Worm (Caenorhabditis elegans) whole organism, early embryonic: ENCODE results near the gene F53C11.4.
A peak's percentile ranks its signal among the peaks of the same experiment; 100 is the strongest.

Source experiments
- B0310.2 ChIP-seq: sonication (generic microtip); optimal IDR thresholded peaks from 2 replicates; lab custom pipeline; 2016; ENCODE audit warnings: mild to moderate bottlenecking, missing genetic modification characterization, missing compliant biosample characterization
- F13C5.2 ChIP-seq: sonication (generic microtip); optimal IDR thresholded peaks from 2 replicates; lab custom pipeline; 2017; ENCODE audit warnings: mild to moderate bottlenecking, missing genetic modification characterization, inconsistent platforms, missing compliant biosample characterization
- aly-1 ChIP-seq: sonication (generic microtip); optimal IDR thresholded peaks from 2 replicates; lab custom pipeline; 2016; ENCODE audit warnings: missing genetic modification characterization, missing compliant biosample characterization
- ama-1 ChIP-seq: fragments of 150-350 bp; optimal IDR thresholded peaks from 2 replicates; lab custom pipeline; 2014
- ceh-13 ChIP-seq: fragments of 200-800 bp; sonication (Bioruptor generic); optimal IDR thresholded peaks from 2 replicates; lab custom pipeline; 2018; ENCODE audit warnings: mild to moderate bottlenecking, missing genetic modification characterization, missing compliant biosample characterization
- ceh-36 ChIP-seq: sonication (generic microtip); optimal IDR thresholded peaks from 2 replicates; lab custom pipeline; 2016; ENCODE audit warnings: missing genetic modification characterization, inconsistent platforms, missing compliant biosample characterization
- ets-7 ChIP-seq: sonication (generic microtip); optimal IDR thresholded peaks from 2 replicates; lab custom pipeline; 2016; ENCODE audit warnings: missing genotype, missing genetic modification characterization, missing compliant biosample characterization
- flt-1 ChIP-seq: fragments of 200-800 bp; sonication (Bioruptor generic); IDR thresholded peaks from 2 replicates; pipeline ENCODE4 v1.3.6; 2022; ENCODE audit warnings: missing genetic modification characterization, missing compliant biosample characterization
- hmbx-1 ChIP-seq: sonication (generic microtip); optimal IDR thresholded peaks from 2 replicates; lab custom pipeline; 2016; ENCODE audit warnings: mild to moderate bottlenecking, missing genetic modification characterization, missing compliant biosample characterization
- hmg-4 ChIP-seq: fragments of 200-800 bp; sonication (Bioruptor generic); optimal IDR thresholded peaks from 2 replicates; lab custom pipeline; 2018; ENCODE audit warnings: mild to moderate bottlenecking, missing genetic modification characterization, missing compliant biosample characterization
- hnd-1 ChIP-seq: sonication (generic microtip); optimal IDR thresholded peaks from 2 replicates; lab custom pipeline; 2016; ENCODE audit warnings: missing genetic modification characterization, missing compliant biosample characterization
- pes-1 ChIP-seq: fragments of 200-800 bp; sonication (Bioruptor generic); IDR thresholded peaks from 2 replicates; pipeline ENCODE4 v1.3.6; 2022; ENCODE audit warnings: missing genetic modification reagents, missing genetic modification characterization, missing compliant biosample characterization
- scrt-1 ChIP-seq: fragments of 200-800 bp; sonication (Bioruptor generic); IDR thresholded peaks from 2 replicates; pipeline ENCODE4 v1.3.6; 2022; ENCODE audit warnings: missing genetic modification characterization, missing compliant biosample characterization
- sea-1 ChIP-seq: fragments of 200-800 bp; sonication (Bioruptor generic); conservative IDR thresholded peaks from 2 replicates; pipeline ENCODE4 v1.3.6; 2022; ENCODE audit warnings: missing genetic modification characterization, missing compliant biosample characterization
- tbx-11 ChIP-seq: fragments of 200-800 bp; sonication (Bioruptor generic); IDR thresholded peaks from 2 replicates; pipeline ENCODE4 v1.3.6; 2022; ENCODE audit warnings: missing genetic modification characterization, missing compliant biosample characterization
- tbx-37 ChIP-seq: fragments of 200-800 bp; sonication (Bioruptor generic); conservative IDR thresholded peaks from 2 replicates; pipeline ENCODE4 v1.3.6; 2022; ENCODE audit warnings: missing genetic modification reagents, missing genetic modification characterization, missing compliant biosample characterization
- tra-4 ChIP-seq: sonication (generic microtip); optimal IDR thresholded peaks from 2 replicates; lab custom pipeline; 2017; ENCODE audit warnings: missing genetic modification characterization, missing compliant biosample characterization

Gene F53C11.4

DNA sequence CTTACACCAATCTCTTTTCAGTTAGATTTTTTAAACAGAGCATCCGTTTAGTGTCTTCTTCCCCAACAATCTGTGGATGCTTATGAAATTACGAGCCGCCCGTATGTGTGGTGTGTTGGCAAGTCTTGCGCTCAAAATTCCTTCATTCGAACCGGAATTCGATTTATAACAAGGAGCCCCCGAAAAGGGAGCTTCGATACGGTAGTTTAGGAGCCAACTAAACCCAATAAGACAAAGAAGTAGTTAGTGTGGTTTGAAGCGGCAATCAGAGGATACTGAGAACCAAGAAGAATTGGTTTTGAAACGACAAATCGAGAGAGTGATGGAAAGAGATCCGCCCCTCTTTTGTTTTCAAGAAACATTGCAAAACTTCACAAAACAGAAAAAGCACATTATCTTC lies 25.2 kb upstream of the F53C11.4 start:
- no peak for TF ChIP-seq hnd-1 (tag; lab: Kevin White, UChicago)
- no peak for TF ChIP-seq ets-7
- TF ChIP-seq ceh-13 (GFP tag; lab: Kevin White, UChicago), result no peak
- TF ChIP-seq tbx-37 (GFP tag; lab: Robert Waterston, UW), result no peak
- no peak for TF ChIP-seq hmg-4 (GFP tag; lab: Kevin White, UChicago)
- no peak for TF ChIP-seq tbx-11 (GFP tag; lab: Robert Waterston, UW)

DNA sequence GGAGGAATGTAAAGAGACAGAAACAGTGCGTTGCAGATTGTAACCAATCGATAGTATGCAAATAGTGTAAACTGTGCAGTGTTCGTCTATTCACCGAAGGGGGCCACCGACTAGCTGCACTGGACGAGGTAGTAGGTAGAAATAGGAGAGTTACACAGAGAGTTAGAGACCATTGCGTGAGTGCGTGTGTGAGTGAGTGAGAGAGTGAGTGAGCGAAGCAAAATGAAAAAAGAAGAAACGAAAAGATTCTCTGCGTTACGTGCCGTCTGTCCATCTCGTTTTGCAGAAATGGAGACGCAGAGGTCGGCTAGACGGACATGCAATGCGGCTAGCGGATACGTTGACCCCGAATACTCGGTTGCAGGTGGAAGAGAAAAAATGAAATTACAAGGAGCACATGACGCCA lies 21.3 kb upstream of the F53C11.4 start:
- TF ChIP-seq aly-1 (tag; lab: Kevin White, UChicago) (peak; percentile 63), F13C5.2 (tag; lab: Kevin White, UChicago) (peak; percentile 44), sea-1 (no peak), hmg-4 (GFP tag; lab: Kevin White, UChicago) (peak; percentile 88)

DNA sequence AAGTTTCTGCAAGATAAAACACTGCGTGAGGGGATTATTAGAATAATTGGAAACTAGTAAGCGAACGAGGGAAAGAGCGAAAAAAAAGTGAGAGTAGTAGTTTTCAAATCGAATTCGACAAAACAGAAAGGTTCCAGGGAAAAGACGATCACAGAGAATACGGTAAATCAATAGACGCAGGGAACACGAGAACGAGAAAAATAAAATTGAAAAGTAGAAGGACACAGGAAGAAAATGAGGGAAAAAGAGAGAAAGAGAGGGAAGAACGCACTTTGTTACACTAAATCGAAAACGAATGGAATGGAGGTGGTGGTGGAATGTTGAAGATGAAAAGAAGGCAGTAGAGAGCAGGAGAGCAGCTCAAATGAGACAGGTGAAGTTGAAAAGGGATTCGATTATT lies 20.1 kb upstream of the F53C11.4 start, which contains the start of gene swan-1:
swan-1 (minus strand) TSS at position 6 of the 400 bp plus-strand sequence.
- TF ChIP-seq pes-1 (GFP tag; lab: Robert Waterston, UW), result no peak
- no peak for TF ChIP-seq sea-1
- no peak for TF ChIP-seq B0310.2 (tag; lab: Kevin White, UChicago)
- no peak for TF ChIP-seq ets-7
- TF ChIP-seq ama-1 (lab: Kevin White, UChicago), result no peak
- no peak for TF ChIP-seq F13C5.2 (tag; lab: Kevin White, UChicago)
- TF ChIP-seq flt-1, result no peak
- no peak for TF ChIP-seq ceh-36 (tag; lab: Kevin White, UChicago)
- no peak for TF ChIP-seq hnd-1 (tag; lab: Kevin White, UChicago)
- TF ChIP-seq tbx-37 (GFP tag; lab: Robert Waterston, UW), result no peak
- TF ChIP-seq scrt-1 (GFP tag; lab: Robert Waterston, UW), result no peak
- no peak for TF ChIP-seq tbx-11 (GFP tag; lab: Robert Waterston, UW)
- TF ChIP-seq hmg-4 (GFP tag; lab: Kevin White, UChicago), result no peak
- TF ChIP-seq ceh-13 (GFP tag; lab: Kevin White, UChicago), result no peak
- TF ChIP-seq hmbx-1 (tag; lab: Kevin White, UChicago), result no peak
- no peak for TF ChIP-seq aly-1 (tag; lab: Kevin White, UChicago)
- TF ChIP-seq tra-4 (tag; lab: Kevin White, UChicago), result no peak

DNA sequence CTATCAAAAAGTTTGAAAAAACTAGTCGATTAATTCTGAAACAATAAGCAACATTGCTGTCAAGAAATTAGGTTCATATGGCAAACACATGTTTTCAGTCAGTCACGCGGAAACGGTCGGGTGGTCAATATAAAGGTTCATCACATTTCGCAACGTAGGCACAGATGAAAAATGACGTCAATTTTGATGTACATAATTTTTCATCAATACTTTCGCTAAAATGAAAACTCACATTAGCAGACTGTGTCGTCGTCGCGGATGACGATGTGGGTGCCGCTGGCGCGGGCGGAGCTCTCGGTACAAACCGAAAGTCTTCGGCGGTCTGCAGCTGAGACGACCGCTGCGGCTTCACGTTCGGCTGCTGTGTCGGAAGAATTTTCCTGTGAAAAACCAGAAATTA lies 16.8 kb upstream of the F53C11.4 start, which contains the start of gene swan-2:
swan-2 (minus strand) TSS at position 380 of the 400 bp plus-strand sequence.
- TF ChIP-seq ama-1 (lab: Kevin White, UChicago), result peak; percentile 22
- TF ChIP-seq sea-1, result 0 out of 2 replicates have a peak, but pooled peaks have one; percentile 40
- TF ChIP-seq tbx-37 (GFP tag; lab: Robert Waterston, UW), result no peak

DNA sequence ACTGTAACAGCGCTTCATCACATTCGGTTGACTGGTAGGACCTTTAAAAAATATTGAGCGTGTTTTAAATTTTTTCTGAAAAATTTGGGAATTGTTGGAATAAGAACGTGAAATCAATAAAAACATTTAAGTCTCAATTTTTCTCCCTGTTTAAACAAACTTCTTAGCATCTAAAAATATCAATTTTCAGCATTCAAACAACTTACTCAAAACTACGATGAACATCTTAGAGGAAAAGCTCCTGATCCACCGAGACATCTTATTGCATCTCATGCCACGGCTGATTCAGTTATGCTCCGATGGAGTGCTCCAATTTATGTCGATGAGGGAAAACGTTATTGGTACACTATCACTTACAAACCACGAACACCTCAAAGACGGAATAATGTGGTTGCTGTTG lies 12.0 kb upstream of the F53C11.4 start:
- TF ChIP-seq tbx-37 (GFP tag; lab: Robert Waterston, UW) (no peak), ceh-13 (GFP tag; lab: Kevin White, UChicago) (no peak), ceh-36 (tag; lab: Kevin White, UChicago) (no peak), F13C5.2 (tag; lab: Kevin White, UChicago) (no peak), B0310.2 (tag; lab: Kevin White, UChicago) (no peak), scrt-1 (GFP tag; lab: Robert Waterston, UW) (no peak), hmbx-1 (tag; lab: Kevin White, UChicago) (no peak), sea-1 (no peak), ets-7 (no peak), tbx-11 (GFP tag; lab: Robert Waterston, UW) (no peak), hmg-4 (GFP tag; lab: Kevin White, UChicago) (no peak), flt-1 (no peak), pes-1 (GFP tag; lab: Robert Waterston, UW) (no peak), hnd-1 (tag; lab: Kevin White, UChicago) (no peak), aly-1 (tag; lab: Kevin White, UChicago) (no peak), ama-1 (lab: Kevin White, UChicago) (no peak), tra-4 (tag; lab: Kevin White, UChicago) (no peak)

DNA sequence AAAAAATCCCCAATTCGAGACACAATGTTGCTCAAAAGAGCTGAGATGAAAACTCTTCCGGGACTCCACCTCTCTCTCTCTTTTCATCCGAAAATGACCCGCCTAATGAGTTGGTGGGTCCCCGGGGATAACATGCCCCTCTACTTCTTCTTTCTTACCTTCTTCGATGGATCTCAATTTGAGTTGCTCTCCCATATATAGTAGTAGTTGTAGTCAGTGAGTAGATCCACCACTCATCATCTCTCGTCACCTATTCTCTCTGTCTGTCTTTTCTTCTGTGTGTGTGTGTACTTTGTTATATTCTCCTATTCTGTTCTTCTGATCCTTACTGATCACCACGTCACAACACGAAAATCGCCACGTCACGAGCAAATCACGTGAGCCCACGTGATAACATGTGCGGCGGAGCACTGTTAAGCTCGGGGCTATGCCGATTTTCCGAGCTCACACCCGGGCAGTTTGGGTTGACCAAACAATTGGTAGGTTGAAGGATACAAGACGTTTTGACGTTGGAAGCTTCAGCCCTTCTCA lies 9.2 kb upstream of the F53C11.4 start, which contains the start of gene twk-32:
twk-32 (plus strand) TSS at position 396 of the 531 bp plus-strand sequence.
- TF ChIP-seq ama-1 (lab: Kevin White, UChicago) (no peak), ceh-13 (GFP tag; lab: Kevin White, UChicago) (no peak), tbx-37 (GFP tag; lab: Robert Waterston, UW) (no peak), tra-4 (tag; lab: Kevin White, UChicago) (no peak), ets-7 (no peak), flt-1 (no peak), hmbx-1 (tag; lab: Kevin White, UChicago) (no peak), ceh-36 (tag; lab: Kevin White, UChicago) (no peak), hmg-4 (GFP tag; lab: Kevin White, UChicago) (no peak)

DNA sequence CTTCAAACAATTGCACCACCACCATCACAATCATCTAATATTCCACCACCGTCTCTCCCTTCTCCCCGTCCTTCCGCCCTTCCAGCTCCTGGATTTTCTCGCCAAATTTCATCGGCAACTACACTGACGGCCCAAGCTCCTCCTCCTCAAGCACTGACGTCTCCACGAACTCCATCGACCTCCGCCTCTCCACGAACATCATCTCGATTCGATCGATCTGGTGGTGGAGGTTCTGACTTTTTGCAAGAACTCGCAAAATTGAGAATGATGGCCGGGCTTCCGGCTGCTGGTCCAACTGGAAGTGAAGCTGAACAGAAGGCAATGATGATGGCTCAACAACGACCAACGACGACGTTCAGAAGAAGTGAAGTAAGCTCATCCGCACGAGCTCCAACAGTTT lies 6.9 kb upstream of the F53C11.4 start:
- TF ChIP-seq hmg-4 (GFP tag; lab: Kevin White, UChicago) (no peak), sea-1 (no peak), hnd-1 (tag; lab: Kevin White, UChicago) (no peak), ceh-36 (tag; lab: Kevin White, UChicago) (no peak)

DNA sequence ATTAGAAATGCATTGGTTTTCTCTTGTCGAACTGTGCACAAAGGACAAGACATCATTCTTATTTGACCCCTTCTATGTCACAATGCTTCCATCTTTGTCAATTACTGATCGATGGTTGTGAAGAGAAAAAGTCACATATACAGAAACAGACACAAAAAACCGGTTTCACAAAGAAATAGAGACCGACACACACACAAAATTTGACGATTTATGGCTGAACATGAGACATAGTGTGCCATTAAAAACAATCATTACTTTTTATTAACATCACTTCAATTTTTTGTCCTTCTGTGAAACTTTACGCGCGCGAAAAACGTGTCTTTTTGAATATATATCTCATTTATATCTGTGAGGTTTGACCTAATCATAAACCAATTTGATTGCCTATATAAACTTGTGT lies 3.4 kb upstream of the F53C11.4 start:
- TF ChIP-seq tbx-11 (GFP tag; lab: Robert Waterston, UW), result no peak
- no peak for TF ChIP-seq hmg-4 (GFP tag; lab: Kevin White, UChicago)
- no peak for TF ChIP-seq sea-1
- no peak for TF ChIP-seq tbx-37 (GFP tag; lab: Robert Waterston, UW)
- no peak for TF ChIP-seq B0310.2 (tag; lab: Kevin White, UChicago)
- no peak for TF ChIP-seq hnd-1 (tag; lab: Kevin White, UChicago)
- no peak for TF ChIP-seq aly-1 (tag; lab: Kevin White, UChicago)
- no peak for TF ChIP-seq flt-1
- TF ChIP-seq ceh-36 (tag; lab: Kevin White, UChicago), result no peak
- TF ChIP-seq ceh-13 (GFP tag; lab: Kevin White, UChicago), result no peak
- TF ChIP-seq scrt-1 (GFP tag; lab: Robert Waterston, UW), result no peak
- TF ChIP-seq ets-7, result no peak
